Worm (Caenorhabditis elegans): ENCODE data around the gene srz-99.
A peak's percentile ranks its signal among the peaks of the same experiment; 100 is the strongest.

srz-99 gene

DNA sequence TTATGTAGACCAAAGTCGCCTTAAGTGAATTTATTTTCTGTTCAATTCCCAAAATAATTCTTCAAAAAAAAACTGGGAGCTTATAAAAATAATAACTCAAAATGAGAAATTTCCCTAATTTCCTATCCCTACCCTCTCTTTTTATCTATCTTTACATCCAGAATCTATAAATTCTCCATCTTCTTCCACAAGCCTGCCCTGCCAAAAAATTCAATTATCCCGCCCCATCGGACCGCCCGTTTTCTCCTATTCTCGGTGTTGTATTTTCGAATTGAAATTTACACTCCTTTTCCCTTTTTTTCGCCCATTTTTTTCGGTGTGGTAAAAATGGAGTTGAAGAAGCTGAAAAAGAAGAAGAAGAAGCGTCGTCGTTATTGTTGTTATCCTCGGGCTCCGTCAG is 19.4 kb downstream of the srz-99 start:
- TF ChIP-seq ceh-18 (tag; optimal IDR thresholded peaks at IDR 0.05) (no peak), unc-42 (tag; optimal IDR thresholded peaks at IDR 0.05) (peak; percentile 82), Y22D7AL.16 (tag; optimal IDR thresholded peaks at IDR 0.05) (no peak), madf-2 (tag; optimal IDR thresholded peaks at IDR 0.05) (no peak), lim-6 (tag; optimal IDR thresholded peaks at IDR 0.05) (no peak), ceh-31 (tag; optimal IDR thresholded peaks at IDR 0.05) (peak; percentile 16), T23F11.4 (GFP tag; optimal IDR thresholded peaks at IDR 0.05) (no peak), ceh-22 (tag; optimal IDR thresholded peaks at IDR 0.05) (no peak), nhr-232 (tag; optimal IDR thresholded peaks at IDR 0.05) (no peak)

DNA sequence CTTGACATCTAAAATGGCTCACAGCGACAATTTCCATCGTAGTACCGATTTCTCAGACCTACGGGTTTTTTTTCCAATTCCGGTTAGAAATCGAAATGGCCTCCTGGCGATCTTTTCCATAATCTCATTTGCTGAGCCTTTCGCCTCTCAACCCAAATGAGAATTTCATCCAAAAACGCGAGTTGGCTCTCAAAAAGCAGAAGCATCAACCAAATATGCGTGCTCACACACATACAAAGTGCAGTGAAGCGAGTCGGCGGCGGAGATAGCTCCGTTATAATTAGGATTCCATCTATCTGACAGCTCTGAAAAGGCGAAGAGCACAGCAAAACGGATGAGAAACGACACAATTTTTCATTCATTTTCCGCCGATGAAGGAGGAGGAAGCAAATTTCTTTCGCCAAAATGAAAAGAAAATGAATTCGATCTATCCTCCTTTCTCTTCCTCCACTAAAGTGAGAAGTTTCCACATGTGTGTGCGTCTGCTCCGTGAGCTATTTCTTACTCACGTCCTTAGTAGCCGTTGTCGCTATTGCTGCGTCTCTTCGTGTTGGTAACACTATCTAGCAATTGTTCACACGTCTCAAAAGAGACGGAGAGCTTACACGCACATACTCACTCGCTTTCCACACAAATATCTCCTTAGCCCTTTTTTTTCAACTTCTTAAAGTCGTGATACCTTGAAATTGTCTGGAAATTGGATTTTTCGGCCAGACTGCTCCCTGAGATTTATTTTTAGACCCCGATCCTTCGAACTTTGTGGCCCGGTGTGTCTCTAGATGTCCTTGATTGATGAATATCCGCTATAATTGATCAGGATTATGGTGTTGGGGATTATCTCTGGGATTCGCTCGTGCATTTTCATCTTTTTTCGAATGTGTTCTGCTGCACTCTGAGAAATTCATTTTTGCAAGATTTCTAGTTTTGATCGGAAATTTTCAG is 22.3 kb downstream of the srz-99 start:
- TF ChIP-seq ztf-16 (tag; optimal IDR thresholded peaks at IDR 0.05) = no peak
- TF ChIP-seq pat-9 (tag; optimal IDR thresholded peaks at IDR 0.05) = no peak
- no peak for TF ChIP-seq mec-3 (tag; optimal IDR thresholded peaks at IDR 0.05; ENCODE audit: borderline replicate concordance)
- no peak for TF ChIP-seq unc-3 (GFP tag; conservative IDR thresholded peaks at IDR 0.05)
- no peak for TF ChIP-seq unc-3 (tag; optimal IDR thresholded peaks at IDR 0.05)
- no peak for TF ChIP-seq lim-6 (tag; optimal IDR thresholded peaks at IDR 0.05)
- no peak for TF ChIP-seq gmeb-2 (tag; optimal IDR thresholded peaks at IDR 0.05)
- no peak for TF ChIP-seq ceh-30 (tag; optimal IDR thresholded peaks at IDR 0.05)
- TF ChIP-seq fkh-10 (GFP tag; optimal IDR thresholded peaks at IDR 0.05) = no peak
- TF ChIP-seq ceh-6 (GFP tag; optimal IDR thresholded peaks at IDR 0.05) = no peak
- TF ChIP-seq ceh-19 (GFP tag; optimal IDR thresholded peaks at IDR 0.05) = no peak
- peak; percentile 61 for TF ChIP-seq ceh-14 (tag; optimal IDR thresholded peaks at IDR 0.05)
- no peak for TF ChIP-seq zip-5 (tag; optimal IDR thresholded peaks at IDR 0.05)
- TF ChIP-seq ceh-31 (tag; optimal IDR thresholded peaks at IDR 0.05) = peak; percentile 35
- TF ChIP-seq pros-1 (tag; optimal IDR thresholded peaks at IDR 0.05) = no peak
- TF ChIP-seq syd-9 (tag; optimal IDR thresholded peaks at IDR 0.05) = no peak
- TF ChIP-seq ama-1 (optimal IDR thresholded peaks at IDR 0.05) = no peak
- peak; percentile 38 for TF ChIP-seq unc-42 (tag; optimal IDR thresholded peaks at IDR 0.05)
- no peak for TF ChIP-seq che-1 (tag; optimal IDR thresholded peaks at IDR 0.05)
- TF ChIP-seq pha-4 (tag; optimal IDR thresholded peaks at IDR 0.05) = no peak
- no peak for TF ChIP-seq lin-11 (tag; optimal IDR thresholded peaks at IDR 0.05)
- TF ChIP-seq pqm-1 (tag; optimal IDR thresholded peaks at IDR 0.05) = no peak

DNA sequence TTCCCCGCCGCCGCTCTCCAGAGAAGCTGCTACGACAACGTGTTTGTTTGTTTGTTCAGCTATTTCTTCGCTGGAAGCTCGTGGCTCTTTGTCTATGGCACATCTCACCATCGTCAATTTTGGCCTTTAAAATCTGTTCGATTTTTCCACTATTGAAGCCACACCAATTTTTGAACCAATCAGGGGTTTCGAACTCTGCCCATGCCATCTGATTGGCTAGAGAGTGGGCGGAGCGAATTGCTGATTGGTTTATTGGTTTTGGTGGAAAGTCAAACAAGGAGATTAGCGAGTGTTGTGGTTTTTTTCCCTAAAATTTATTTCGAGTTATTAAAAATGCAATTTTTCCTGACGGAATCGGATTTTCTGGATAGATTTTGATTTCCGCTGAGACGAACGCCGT is 26.1 kb downstream of the srz-99 start:
- no peak for TF ChIP-seq pag-3 (tag; optimal IDR thresholded peaks at IDR 0.05; ENCODE audit: borderline replicate concordance)
- peak; percentile 71 for TF ChIP-seq nfya-1 (tag; optimal IDR thresholded peaks at IDR 0.05)

DNA sequence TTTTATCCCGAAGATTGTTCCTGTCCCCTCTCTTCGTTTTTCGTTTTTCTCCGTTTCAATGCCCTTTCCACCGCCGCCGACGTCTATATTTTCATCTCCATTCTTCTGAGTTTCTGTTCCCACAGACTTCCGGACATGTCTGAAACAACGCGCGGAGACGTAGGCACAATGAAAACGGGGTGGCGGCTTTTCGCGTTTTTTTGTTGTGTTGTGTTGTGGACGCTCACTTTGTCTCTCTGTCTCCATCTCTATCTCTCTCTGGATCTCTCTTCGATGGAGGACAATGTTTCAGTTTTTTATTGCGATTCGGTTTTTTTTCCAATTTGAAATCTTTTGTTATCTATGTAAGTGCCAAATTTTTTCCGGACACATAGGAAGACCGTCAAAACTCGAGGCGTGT is 29.9 kb downstream of the srz-99 start:
- TF ChIP-seq elt-4 (tag; optimal IDR thresholded peaks at IDR 0.05) (no peak), npax-4 (tag; optimal IDR thresholded peaks at IDR 0.05) (no peak), ttx-3 (tag; optimal IDR thresholded peaks at IDR 0.05) (no peak), T23F11.4 (GFP tag; optimal IDR thresholded peaks at IDR 0.05) (no peak), lin-11 (tag; optimal IDR thresholded peaks at IDR 0.05) (no peak), F13H6.1 (tag; optimal IDR thresholded peaks at IDR 0.05) (no peak), ceh-18 (tag; optimal IDR thresholded peaks at IDR 0.05) (no peak), fax-1 (tag; optimal IDR thresholded peaks at IDR 0.05) (no peak), pha-4 (tag; optimal IDR thresholded peaks at IDR 0.05) (no peak), unc-3 (GFP tag; conservative IDR thresholded peaks at IDR 0.05) (no peak), unc-3 (tag; optimal IDR thresholded peaks at IDR 0.05) (no peak), sox-2 (GFP tag; IDR thresholded peaks at IDR 0.05) (no peak)
